Fruit fly (Drosophila melanogaster) whole organism: ENCODE results near the gene CG46516.
"Not testable (repeated sequence)": the region's sequence is repeated elsewhere in the genome, so short reads cannot be mapped to it uniquely, and the experiment has no call there.

ENCODE experiments used
- CG8478 ChIP-seq: fragments of >200 bp; optimal IDR thresholded peaks from 2 replicates; lab custom pipeline; 2018; ENCODE audit warnings: inconsistent platforms
- Dll ChIP-seq: fragments of >200 bp; optimal IDR thresholded peaks from 2 replicates; lab custom pipeline; 2017
- EcR ChIP-seq, 2 experiments: fragments of >200 bp; optimal IDR thresholded peaks; 2 replicates each; lab custom pipeline; 2017; ENCODE audit warnings: missing biosample characterization in 2 of 2, missing genetic modification characterization in 2 of 2, missing genetic modification reagents in 2 of 2
- pan ChIP-seq: fragments of >200 bp; optimal IDR thresholded peaks from 2 replicates; lab custom pipeline; 2017
- psq ChIP-seq: fragments of >200 bp; optimal IDR thresholded peaks from 2 replicates; lab custom pipeline; 2017
- usp ChIP-seq: fragments of >200 bp; optimal IDR thresholded peaks from 2 replicates; lab custom pipeline; 2017; ENCODE audit warnings: missing biosample characterization, missing genetic modification characterization, mixed read lengths

The CG46516 gene

dm6 chrX:22236265-22236664 is 24.1 kb downstream of the CG46516 start, which contains the start of gene CG46520:
CG46520 (plus strand) TSS chrX:22236565.
- TF ChIP-seq CG8478; usp (GFP tag; lab: Kevin White, UChicago); Dll (lab: Kevin White, UChicago): not testable (repeated sequence)

DNA sequence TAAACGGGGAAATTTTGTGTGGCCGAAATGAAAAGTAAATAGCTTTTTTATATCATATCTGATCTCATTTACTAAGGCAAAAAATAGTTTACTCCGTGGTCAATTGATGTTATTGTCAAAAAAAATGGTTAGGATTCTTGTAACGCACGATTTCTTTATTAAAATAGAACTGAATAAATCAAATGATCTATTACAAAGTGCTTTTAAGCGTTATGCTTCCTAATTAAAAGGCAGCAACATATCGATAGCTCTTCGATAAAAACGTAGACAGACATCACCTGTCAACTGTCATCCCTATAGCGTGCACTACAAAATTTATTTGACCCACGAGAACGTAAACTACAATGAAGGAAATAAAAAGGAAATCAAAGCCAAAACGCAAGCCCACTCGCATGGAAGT is 29.1 kb downstream of the CG46516 start, which contains the start of gene CG46521:
TSS of gene CG46521 (plus strand) at position 301 of the 400 bp plus-strand sequence.
- not testable (repeated sequence) for TF ChIP-seq pan (lab: Kevin White, UChicago); EcR (GFP tag; optimal IDR thresholded peaks at IDR 0.05; lab: Kevin White, UChicago); CG8478

DNA sequence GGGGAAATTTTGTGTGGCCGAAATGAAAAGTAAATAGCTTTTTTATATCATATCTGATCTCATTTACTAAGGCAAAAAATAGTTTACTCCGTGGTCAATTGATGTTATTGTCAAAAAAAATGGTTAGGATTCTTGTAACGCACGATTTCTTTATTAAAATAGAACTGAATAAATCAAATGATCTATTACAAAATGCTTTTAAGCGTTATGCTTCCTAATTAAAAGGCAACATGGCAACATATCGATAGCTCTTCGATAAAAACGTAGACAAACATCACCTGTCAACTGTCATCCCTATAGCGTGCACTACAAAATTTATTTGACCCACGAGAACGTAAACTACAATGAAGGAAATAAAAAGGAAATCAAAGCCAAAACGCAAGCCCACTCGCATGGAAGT is 34.2 kb downstream of the CG46516 start, which contains the start of gene CG46522:
TSS of gene CG46522 (plus strand) at position 301 of the 400 bp plus-strand sequence.
- not testable (repeated sequence) for TF ChIP-seq psq (lab: Kevin White, UChicago); Dll (lab: Kevin White, UChicago); CG8478

dm6 chrX:22251282-22251681 is 39.2 kb downstream of the CG46516 start, which contains the start of gene CG41562:
CG41562 (plus strand) TSS chrX:22251582.
- TF ChIP-seq pan (lab: Kevin White, UChicago); Dll (lab: Kevin White, UChicago); CG8478: not testable (repeated sequence)
